Worm (Caenorhabditis elegans): Measurements from ENCODE around the gene srt-69.

DNA sequence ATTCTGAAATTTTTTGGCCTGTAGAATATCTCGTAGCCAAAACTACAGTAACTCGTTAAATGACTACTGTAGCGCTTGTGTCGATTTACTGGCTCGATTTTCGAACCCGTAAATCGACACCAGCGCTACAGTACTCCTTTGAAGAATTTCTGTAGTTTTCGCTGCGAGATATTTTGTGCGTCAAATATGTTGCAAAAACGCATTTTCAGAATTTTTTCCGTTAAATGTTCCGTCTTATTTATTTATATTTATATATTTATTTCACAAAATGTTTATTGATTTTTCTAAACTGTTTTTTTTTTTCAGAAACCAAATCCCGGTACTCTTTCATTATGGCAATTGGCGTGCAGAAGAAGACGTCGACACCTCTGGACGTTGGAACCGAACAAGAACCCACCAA is 8.3 kb upstream of the srt-69 start, which contains the start of gene natc-2:
- no peak for TF ChIP-seq nhr-11 (tag; optimal IDR thresholded peaks at IDR 0.05)
- TF ChIP-seq ceh-82 (tag; optimal IDR thresholded peaks at IDR 0.05) = no peak
- no peak for TF ChIP-seq egl-27 (tag; optimal IDR thresholded peaks at IDR 0.05)
- no peak for TF ChIP-seq ceh-28 (tag; optimal IDR thresholded peaks at IDR 0.05)
- TF ChIP-seq pqm-1 (tag; optimal IDR thresholded peaks at IDR 0.05) = no peak
